Fruit fly (Drosophila melanogaster) whole organism, embryonic: ENCODE results near the gene CG13896.
A peak's percentile ranks its signal among the peaks of the same experiment; 100 is the strongest.

Source experiments
- Abd-B ChIP-seq: fragments of 200-800 bp; sonication (Bioruptor generic); optimal IDR thresholded peaks from 2 replicates; lab custom pipeline; 2018; ENCODE audit warnings: missing biosample characterization, mild to moderate bottlenecking, missing genetic modification characterization, moderate library complexity
- Adf1 ChIP-seq: fragments of 200-800 bp; sonication (Bioruptor generic); IDR thresholded peaks from 2 replicates; pipeline ENCODE4 v1.3.6; 2022; ENCODE audit warnings: missing biosample characterization, missing genetic modification characterization
- BEAF-32 ChIP-seq: fragments of 200-800 bp; sonication (Bioruptor generic); optimal IDR thresholded peaks from 3 replicates; lab custom pipeline; 2017; ENCODE audit warnings: missing biosample characterization, missing genetic modification characterization, mild to moderate bottlenecking, moderate library complexity, missing genetic modification reagents
- CG10274 ChIP-seq: fragments of 200-800 bp; sonication (Bioruptor generic); optimal IDR thresholded peaks from 3 replicates; lab custom pipeline; 2017; ENCODE audit warnings: missing biosample characterization, mild to moderate bottlenecking, missing genetic modification characterization
- CG10431 ChIP-seq: fragments of 200-800 bp; sonication (Bioruptor generic); optimal IDR thresholded peaks from 3 replicates; lab custom pipeline; 2018; ENCODE audit warnings: missing biosample characterization, mild to moderate bottlenecking, missing genetic modification characterization
- CG11456 ChIP-seq: fragments of 200-800 bp; sonication (Bioruptor generic); IDR thresholded peaks from 3 replicates; pipeline ENCODE4 v1.3.6; 2022; ENCODE audit warnings: missing biosample characterization, missing genetic modification characterization
- CG12104 ChIP-seq: fragments of 200-800 bp; sonication (Bioruptor generic); optimal IDR thresholded peaks from 3 replicates; lab custom pipeline; 2016; ENCODE audit warnings: missing biosample characterization, missing genetic modification characterization
- CG12299 ChIP-seq: fragments of 200-800 bp; sonication (Bioruptor generic); optimal IDR thresholded peaks from 2 replicates; lab custom pipeline; 2018; ENCODE audit warnings: missing biosample characterization, mild to moderate bottlenecking, missing genetic modification characterization
- CG12942 ChIP-seq: fragments of 200-800 bp; sonication (Bioruptor generic); optimal IDR thresholded peaks from 3 replicates; lab custom pipeline; 2016; ENCODE audit warnings: missing biosample characterization, missing genetic modification characterization
- CG15479 ChIP-seq: fragments of 200-800 bp; sonication (Bioruptor generic); optimal IDR thresholded peaks from 3 replicates; lab custom pipeline; 2019; ENCODE audit warnings: missing biosample characterization, mild to moderate bottlenecking, missing genetic modification characterization, moderate library complexity
- CG1603 ChIP-seq: fragments of 200-800 bp; sonication (Bioruptor generic); optimal IDR thresholded peaks from 2 replicates; lab custom pipeline; 2019; ENCODE audit warnings: missing biosample characterization, mild to moderate bottlenecking, missing genetic modification characterization, moderate library complexity
- CG16779 ChIP-seq: fragments of 200-800 bp; sonication (Bioruptor generic); IDR thresholded peaks from 2 replicates; pipeline ENCODE4 v1.3.6; 2022; ENCODE audit warnings: missing biosample characterization, missing genetic modification characterization
- CG18476 ChIP-seq: fragments of 200-800 bp; sonication (Bioruptor generic); optimal IDR thresholded peaks from 2 replicates; lab custom pipeline; 2016; ENCODE audit warnings: missing biosample characterization, mild to moderate bottlenecking, missing genetic modification characterization
- CG18764 ChIP-seq: fragments of 200-800 bp; sonication (Bioruptor generic); optimal IDR thresholded peaks from 3 replicates; lab custom pipeline; 2016; ENCODE audit warnings: missing biosample characterization, missing genetic modification characterization
- CG2120 ChIP-seq: fragments of 200-800 bp; sonication (Bioruptor generic); optimal IDR thresholded peaks from 3 replicates; lab custom pipeline; 2016; ENCODE audit warnings: missing biosample characterization, missing genetic modification characterization
- CG2202 ChIP-seq: fragments of 200-800 bp; sonication (Bioruptor generic); optimal IDR thresholded peaks from 2 replicates; lab custom pipeline; 2018; ENCODE audit warnings: missing biosample characterization, mild to moderate bottlenecking, missing genetic modification characterization
- CG2712 ChIP-seq: fragments of 200-800 bp; optimal IDR thresholded peaks from 3 replicates; lab custom pipeline; 2019; ENCODE audit warnings: missing biosample characterization, mild to moderate bottlenecking, missing genetic modification characterization, moderate library complexity
- CG34224 ChIP-seq: fragments of 200-800 bp; sonication (Bioruptor generic); IDR thresholded peaks from 3 replicates; pipeline ENCODE4 v1.3.6; 2022; ENCODE audit warnings: missing biosample characterization, missing genetic modification characterization; ENCODE audit not compliant: partially characterized antibody
- CG42726 ChIP-seq: fragments of 200-800 bp; sonication (Bioruptor generic); IDR thresholded peaks from 2 replicates; pipeline ENCODE4 v1.3.6; 2022; ENCODE audit warnings: missing biosample characterization, missing genetic modification characterization; ENCODE audit not compliant: partially characterized antibody
- CG4360 ChIP-seq: fragments of 200-800 bp; sonication (Bioruptor generic); IDR thresholded peaks from 2 replicates; pipeline ENCODE4 v1.3.6; 2022; ENCODE audit warnings: missing biosample characterization, missing genetic modification characterization
- CG43689 ChIP-seq: fragments of 200-800 bp; sonication (Bioruptor generic); IDR thresholded peaks from 2 replicates; pipeline ENCODE4 v1.3.6; 2022; ENCODE audit warnings: missing biosample characterization, missing genetic modification characterization
- CG4820 ChIP-seq: fragments of 200-800 bp; sonication (Bioruptor generic); optimal IDR thresholded peaks from 3 replicates; lab custom pipeline; 2016; ENCODE audit warnings: missing biosample characterization, missing genetic modification characterization
- CG7271 ChIP-seq: fragments of 200-800 bp; sonication (Bioruptor generic); optimal IDR thresholded peaks from 2 replicates; lab custom pipeline; 2018; ENCODE audit warnings: missing biosample characterization, mild to moderate bottlenecking, missing genetic modification characterization, moderate library complexity
- Dbx ChIP-seq: fragments of 200-800 bp; sonication (Bioruptor generic); IDR thresholded peaks from 3 replicates; pipeline ENCODE4 v1.3.6; 2022; ENCODE audit warnings: missing biosample characterization, missing genetic modification characterization
- Eip74EF ChIP-seq, 2 experiments: fragments of 200-800 bp in 1 of 2; fragments of >200 bp in 1 of 2; sonication (Bioruptor generic) in 1 of 2; optimal IDR thresholded peaks; 2 replicates each; lab custom pipeline; 2017 to 2019; ENCODE audit warnings: missing biosample characterization in 2 of 2, missing genetic modification characterization in 2 of 2, mild to moderate bottlenecking in 1 of 2, moderate library complexity in 1 of 2
- HLH54F ChIP-seq: fragments of 200-800 bp; sonication (Bioruptor generic); optimal IDR thresholded peaks from 3 replicates; lab custom pipeline; 2016; ENCODE audit warnings: missing biosample characterization, missing genetic modification characterization
- Hey ChIP-seq: fragments of 200-800 bp; sonication (Bioruptor generic); optimal IDR thresholded peaks from 3 replicates; lab custom pipeline; 2018; ENCODE audit warnings: missing biosample characterization, mild to moderate bottlenecking, missing genetic modification characterization
- Hr3 ChIP-seq: fragments of 200-800 bp; sonication (Bioruptor generic); optimal IDR thresholded peaks from 3 replicates; lab custom pipeline; 2016; ENCODE audit warnings: missing biosample characterization, missing genetic modification characterization
- Jarid2 ChIP-seq: fragments of 200-800 bp; sonication (Bioruptor generic); optimal IDR thresholded peaks from 3 replicates; lab custom pipeline; 2017; ENCODE audit warnings: mild to moderate bottlenecking, missing biosample characterization, missing genetic modification reagents, missing genetic modification characterization
- MBD-R2 ChIP-seq: fragments of 200-800 bp; sonication (Bioruptor generic); IDR thresholded peaks from 2 replicates; pipeline ENCODE4 v1.3.6; 2022; ENCODE audit warnings: missing biosample characterization, missing genetic modification characterization
- Meics ChIP-seq: fragments of 200-800 bp; sonication (Bioruptor generic); optimal IDR thresholded peaks from 2 replicates; lab custom pipeline; 2017; ENCODE audit warnings: missing biosample characterization, mild to moderate bottlenecking, missing genetic modification characterization
- Optix ChIP-seq: fragments of 200-800 bp; sonication (Bioruptor generic); IDR thresholded peaks from 3 replicates; pipeline ENCODE4 v1.3.6; 2022; ENCODE audit warnings: missing biosample characterization, missing genetic modification characterization
- PHDP ChIP-seq: fragments of 200-800 bp; sonication (Bioruptor generic); optimal IDR thresholded peaks from 3 replicates; lab custom pipeline; 2018; ENCODE audit warnings: missing biosample characterization, mild to moderate bottlenecking, missing genetic modification characterization, moderate library complexity
- Poxn ChIP-seq: fragments of 200-800 bp; sonication (Bioruptor generic); IDR thresholded peaks from 2 replicates; pipeline ENCODE4 v1.3.6; 2022; ENCODE audit warnings: missing biosample characterization, missing genetic modification characterization
- Trl ChIP-seq, 3 experiments: fragments of >200 bp in 2 of 3; fragments of 200-800 bp in 1 of 3; sonication (Bioruptor generic) in 1 of 3; optimal IDR thresholded peaks; 2 replicates in 1 of 3; 3 replicates in 2 of 3; lab custom pipeline; 2016 to 2017; ENCODE audit warnings: missing biosample characterization in 1 of 3, missing genetic modification characterization in 1 of 3
- cad ChIP-seq: fragments of >200 bp; optimal IDR thresholded peaks from 2 replicates; lab custom pipeline; 2017; ENCODE audit warnings: missing biosample characterization, missing genetic modification characterization
- caup ChIP-seq: fragments of 200-800 bp; sonication (Bioruptor generic); optimal IDR thresholded peaks from 3 replicates; lab custom pipeline; 2017; ENCODE audit warnings: missing biosample characterization, mild to moderate bottlenecking, missing genetic modification characterization, moderate library complexity; ENCODE audit not compliant: severe bottlenecking
- dpn ChIP-seq, 2 experiments: fragments of 200-800 bp; sonication (Bioruptor generic); optimal IDR thresholded peaks; 3 replicates each; lab custom pipeline; 2016; ENCODE audit warnings: missing biosample characterization in 2 of 2, missing genetic modification characterization in 2 of 2
- grau ChIP-seq: fragments of 200-800 bp; optimal IDR thresholded peaks from 3 replicates; lab custom pipeline; 2019; ENCODE audit warnings: missing biosample characterization, mild to moderate bottlenecking, missing genetic modification characterization, moderate library complexity
- hb ChIP-seq: fragments of 200-800 bp; sonication (Bioruptor generic); IDR thresholded peaks from 3 replicates; pipeline ENCODE4 v1.3.6; 2022; ENCODE audit warnings: missing biosample characterization, missing genetic modification characterization; ENCODE audit not compliant: partially characterized antibody
- kni ChIP-seq: fragments of 200-800 bp; sonication (Bioruptor generic); optimal IDR thresholded peaks from 3 replicates; lab custom pipeline; 2017; ENCODE audit warnings: mild to moderate bottlenecking, missing biosample characterization, missing genetic modification reagents, missing genetic modification characterization
- org-1 ChIP-seq: fragments of 200-800 bp; sonication (Bioruptor generic); optimal IDR thresholded peaks from 2 replicates; lab custom pipeline; 2017; ENCODE audit warnings: missing biosample characterization, missing genetic modification characterization
- ranshi ChIP-seq: fragments of 200-800 bp; sonication (Bioruptor generic); IDR thresholded peaks from 2 replicates; pipeline ENCODE4 v1.3.6; 2022; ENCODE audit warnings: missing biosample characterization, missing genetic modification characterization
- salm ChIP-seq: fragments of 200-800 bp; sonication (Bioruptor generic); optimal IDR thresholded peaks from 2 replicates; lab custom pipeline; 2018; ENCODE audit warnings: missing biosample characterization, mild to moderate bottlenecking, missing genetic modification characterization
- sim ChIP-seq: fragments of 200-800 bp; sonication (Bioruptor generic); IDR thresholded peaks from 2 replicates; pipeline ENCODE4 v1.3.6; 2022; ENCODE audit warnings: missing biosample characterization, missing genetic modification characterization
- tin ChIP-seq: fragments of 200-800 bp; sonication (Bioruptor generic); optimal IDR thresholded peaks from 3 replicates; lab custom pipeline; 2016; ENCODE audit warnings: missing biosample characterization, missing genetic modification characterization
- twi ChIP-seq: fragments of 200-800 bp; optimal IDR thresholded peaks from 2 replicates; lab custom pipeline; 2019; ENCODE audit warnings: missing biosample characterization, mild to moderate bottlenecking, missing genetic modification characterization, moderate library complexity
- unc-4 ChIP-seq: fragments of 200-800 bp; sonication (Bioruptor generic); IDR thresholded peaks from 2 replicates; pipeline ENCODE4 v1.3.6; 2022; ENCODE audit warnings: missing biosample characterization, missing genetic modification characterization; ENCODE audit not compliant: partially characterized antibody
- vvl ChIP-seq: fragments of 200-800 bp; sonication (Bioruptor generic); IDR thresholded peaks from 2 replicates; pipeline ENCODE4 v1.3.6; 2022; ENCODE audit warnings: missing biosample characterization, missing genetic modification characterization
- yki ChIP-seq: fragments of >200 bp; optimal IDR thresholded peaks from 3 replicates; lab custom pipeline; 2018

The CG13896 gene

dm6 chr3L:749199-749538, 37.5 kb upstream of the CG13896 start, which contains the start of gene emc (continued):
- TF ChIP-seq CG34224 (GFP tag; lab: Robert Waterston, UW) (peak; percentile 48), CG12942 (GFP tag; lab: Kevin White, UChicago) (no peak), Hey (tag; lab: Kevin White, UChicago) (peak; percentile 51), Abd-B (GFP tag; lab: Kevin White, UChicago) (no peak), CG18764 (no peak), Dbx (GFP tag; lab: Robert Waterston, UW) (peak; percentile 76; the same call in 2 of the 3 replicates), dpn (GFP tag; optimal IDR thresholded peaks at IDR 0.05; lab: Kevin White, UChicago) (peak; percentile 38 to 55), CG7271 (tag; lab: Kevin White, UChicago) (peak; percentile 23), Adf1 (GFP tag; lab: Robert Waterston, UW) (peak; percentile 51; the same call in 1 of the 2 replicates), kni (GFP tag; lab: Kevin White, UChicago) (peak; percentile 37), cad (GFP tag; lab: Kevin White, UChicago) (peak; percentile 45), Poxn (no peak), Eip74EF (GFP tag; optimal IDR thresholded peaks at IDR 0.05; lab: Kevin White, UChicago) (peak in 1 of 2 experiments; percentile 6), CG4360 (peak; percentile 60; the same call in 1 of the 2 replicates), MBD-R2 (GFP tag; lab: Robert Waterston, UW) (0 out of 2 replicates have a peak, but pooled peaks have one; percentile 11), CG12299 (peak; percentile 52), ranshi (GFP tag; lab: Robert Waterston, UW) (peak; percentile 45; the same call in 1 of the 2 replicates), CG18476 (GFP tag; lab: Kevin White, UChicago) (no peak), twi (tag; lab: Kevin White, UChicago) (no peak), HLH54F (peak; percentile 7), PHDP (tag; lab: Kevin White, UChicago) (peak; percentile 47), sim (GFP tag; lab: Robert Waterston, UW) (no peak), org-1 (GFP tag; lab: Kevin White, UChicago) (peak; percentile 30), CG2712 (tag; lab: Kevin White, UChicago) (peak; percentile 42), CG10431 (GFP tag; lab: Kevin White, UChicago) (peak; percentile 67), vvl (peak; percentile 84), CG11456 (GFP tag; lab: Robert Waterston, UW) (peak; percentile 67; the same call in 2 of the 3 replicates), Optix (peak; percentile 48; the same call in 1 of the 3 replicates), CG4820 (GFP tag; lab: Kevin White, UChicago) (no peak), CG2202 (tag; lab: Kevin White, UChicago) (peak; percentile 54), yki (lab: Kevin White, UChicago) (no peak), CG10274 (GFP tag; lab: Kevin White, UChicago) (peak; percentile 14), CG42726 (GFP tag; lab: Robert Waterston, UW) (peak; percentile 86), CG43689 (GFP tag; lab: Robert Waterston, UW) (no peak), Trl (optimal IDR thresholded peaks at IDR 0.05; lab: Kevin White, UChicago) (peak; percentile 80 to 87), Trl (GFP tag; optimal IDR thresholded peaks at IDR 0.05; lab: Kevin White, UChicago) (peak; percentile 84), CG12104 (GFP tag; lab: Kevin White, UChicago) (no peak), BEAF-32 (GFP tag; lab: Kevin White, UChicago) (no peak), Hr3 (no peak), caup (peak; percentile 73), hb (GFP tag; lab: Robert Waterston, UW) (no peak), Meics (peak; percentile 72), grau (peak; percentile 49), Jarid2 (GFP tag; lab: Kevin White, UChicago) (peak; percentile 99), tin (GFP tag; lab: Kevin White, UChicago) (peak; percentile 38), CG1603 (peak; percentile 53), CG2120 (GFP tag; lab: Kevin White, UChicago) (peak; percentile 45), unc-4 (GFP tag; lab: Robert Waterston, UW) (no peak), CG15479 (peak; percentile 28), salm (tag; lab: Kevin White, UChicago) (peak; percentile 35), CG16779 (GFP tag; lab: Robert Waterston, UW) (0 out of 2 replicates have a peak, but pooled peaks have one; percentile 62)
